Fruit fly (Drosophila melanogaster): ENCODE results near the gene Rsf1.

Rsf1 gene

DNA sequence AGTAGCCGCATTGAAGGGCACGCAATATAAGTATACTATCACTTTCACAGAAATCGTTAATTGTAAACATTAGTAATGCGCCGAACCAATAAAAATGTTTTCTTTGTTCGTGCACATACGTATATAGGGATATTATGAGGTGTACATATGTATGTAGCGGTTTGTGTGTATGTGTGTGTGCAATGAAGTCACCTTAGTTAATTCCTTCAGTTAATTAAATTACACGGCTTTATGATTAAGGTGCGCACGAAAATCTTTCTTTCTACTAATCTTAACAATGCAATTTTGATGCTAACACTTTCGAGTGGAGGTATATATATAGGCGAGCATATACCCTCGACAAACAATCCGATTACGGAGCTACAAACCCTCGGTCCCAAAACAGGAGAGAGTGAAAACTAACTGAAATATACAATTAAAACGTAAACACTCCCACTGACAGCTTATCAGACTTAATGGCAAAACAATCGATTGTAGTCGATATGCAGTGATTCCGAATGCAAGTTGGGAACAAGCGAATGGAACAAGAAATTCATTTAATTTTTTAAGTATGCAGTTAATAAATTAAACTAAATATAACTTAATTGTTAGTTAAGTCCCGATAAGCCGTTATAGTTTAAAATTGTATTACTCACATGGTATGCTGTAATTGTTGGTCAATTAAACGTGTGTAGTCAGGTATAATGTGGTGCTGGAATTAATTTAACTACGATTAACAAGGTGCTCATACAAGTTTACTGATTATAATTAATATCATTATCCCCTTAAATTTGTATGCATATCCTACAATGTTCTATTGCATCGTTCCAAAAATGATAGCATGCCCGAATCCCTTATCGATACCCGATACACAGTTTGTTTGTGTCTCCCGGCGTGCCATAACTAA is 42.6 kb downstream of the Rsf1 start, which contains the start of the genes Npc1a and Prosalpha6 (continued):
- TF ChIP-seq maf-S (GFP tag; optimal IDR thresholded peaks at IDR 0.05) (no peak), Dad (GFP tag; optimal IDR thresholded peaks at IDR 0.05) (no peak), jigr1 (GFP tag; IDR thresholded peaks at IDR 0.05) (no peak), CG3847 (GFP tag; IDR thresholded peaks at IDR 0.05) (no peak), sd (tag; optimal IDR thresholded peaks at IDR 0.05) (no peak), HmgZ (tag; optimal IDR thresholded peaks at IDR 0.05) (peak; percentile 22), CG5180 (GFP tag; optimal IDR thresholded peaks at IDR 0.05) (peak; percentile 21), Mes4 (GFP tag; optimal IDR thresholded peaks at IDR 0.05) (no peak), exex (tag; optimal IDR thresholded peaks at IDR 0.05) (peak; percentile 31), CG2129 (GFP tag; IDR thresholded peaks at IDR 0.05; ENCODE audit: partially characterized antibody) (no peak), phol (tag; optimal IDR thresholded peaks at IDR 0.05) (peak; percentile 61), chn (GFP tag; optimal IDR thresholded peaks at IDR 0.05) (no peak), sim (GFP tag; IDR thresholded peaks at IDR 0.05) (no peak), Med (GFP tag) (peak; percentile 79), HLH3B (GFP tag; IDR thresholded peaks at IDR 0.05) (no peak), Atf-2 (GFP tag; optimal IDR thresholded peaks at IDR 0.05) (no peak), mld (GFP tag; IDR thresholded peaks at IDR 0.05; ENCODE audit: partially characterized antibody) (no peak), luna (GFP tag; optimal IDR thresholded peaks at IDR 0.05) (peak; percentile 2), Deaf1 (tag; optimal IDR thresholded peaks at IDR 0.05) (no peak), CG31441 (GFP tag; IDR thresholded peaks at IDR 0.05) (no peak), CG43689 (GFP tag; IDR thresholded peaks at IDR 0.05) (no peak), Camta (GFP tag; optimal IDR thresholded peaks at IDR 0.05) (no peak), B-H1 (GFP tag; IDR thresholded peaks at IDR 0.05) (no peak), CoRest (tag; optimal IDR thresholded peaks at IDR 0.05) (no peak), HHEX (GFP tag; optimal IDR thresholded peaks at IDR 0.05) (no peak), Vsx1 (GFP tag; optimal IDR thresholded peaks at IDR 0.05) (no peak), CG17802 (tag; optimal IDR thresholded peaks at IDR 0.05) (peak; percentile 25), p53 (GFP tag; optimal IDR thresholded peaks at IDR 0.05) (no peak), CG2889 (GFP tag; IDR thresholded peaks at IDR 0.05) (no peak), slp2 (GFP tag; optimal IDR thresholded peaks at IDR 0.05) (no peak), sens-2 (GFP tag; IDR thresholded peaks at IDR 0.05) (no peak), CG6175 (GFP tag; IDR thresholded peaks at IDR 0.05) (no peak), amos (GFP tag; IDR thresholded peaks at IDR 0.05; ENCODE audit: partially characterized antibody) (peak; percentile 78; the same call in 1 of the 2 replicates), HLHmδ (GFP tag; optimal IDR thresholded peaks at IDR 0.05) (no peak), CG12744 (GFP tag; optimal IDR thresholded peaks at IDR 0.05) (no peak), CG17829 (tag; optimal IDR thresholded peaks at IDR 0.05) (peak; percentile 31), Sox102F (GFP tag; optimal IDR thresholded peaks at IDR 0.05) (no peak), tll (GFP tag; optimal IDR thresholded peaks at IDR 0.05) (peak in 1 of 2 experiments; percentile 66), CTCF (GFP tag; optimal IDR thresholded peaks at IDR 0.05) (no peak), pros (GFP tag; optimal IDR thresholded peaks at IDR 0.05) (no peak), bbx (GFP tag; IDR thresholded peaks at IDR 0.05; ENCODE audit: partially characterized antibody) (peak; percentile 50; the same call in 1 of the 2 replicates), Dref (GFP tag; IDR thresholded peaks at IDR 0.05) (peak; percentile 79), CG14965 (GFP tag; optimal IDR thresholded peaks at IDR 0.05; ENCODE audit: borderline replicate concordance) (no peak), row (GFP tag; IDR thresholded peaks at IDR 0.05) (peak; percentile 71), dpn (GFP tag; optimal IDR thresholded peaks at IDR 0.05) (no peak), chm (GFP tag; IDR thresholded peaks at IDR 0.05) (0 out of 2 replicates have a peak, but pooled peaks have one; percentile 10), YL-1 (GFP tag; optimal IDR thresholded peaks at IDR 0.05) (no peak), chinmo (GFP tag; IDR thresholded peaks at IDR 0.05; ENCODE audit: partially characterized antibody) (no peak), ERR (GFP tag; optimal IDR thresholded peaks at IDR 0.05) (no peak), hth (optimal IDR thresholded peaks at IDR 0.05) (no peak)

Data from whole organism, embryonic.